Worm (Caenorhabditis elegans): ENCODE results near the gene tpst-1.
A peak's percentile ranks its signal among the peaks of the same experiment; 100 is the strongest.

The tpst-1 gene

DNA sequence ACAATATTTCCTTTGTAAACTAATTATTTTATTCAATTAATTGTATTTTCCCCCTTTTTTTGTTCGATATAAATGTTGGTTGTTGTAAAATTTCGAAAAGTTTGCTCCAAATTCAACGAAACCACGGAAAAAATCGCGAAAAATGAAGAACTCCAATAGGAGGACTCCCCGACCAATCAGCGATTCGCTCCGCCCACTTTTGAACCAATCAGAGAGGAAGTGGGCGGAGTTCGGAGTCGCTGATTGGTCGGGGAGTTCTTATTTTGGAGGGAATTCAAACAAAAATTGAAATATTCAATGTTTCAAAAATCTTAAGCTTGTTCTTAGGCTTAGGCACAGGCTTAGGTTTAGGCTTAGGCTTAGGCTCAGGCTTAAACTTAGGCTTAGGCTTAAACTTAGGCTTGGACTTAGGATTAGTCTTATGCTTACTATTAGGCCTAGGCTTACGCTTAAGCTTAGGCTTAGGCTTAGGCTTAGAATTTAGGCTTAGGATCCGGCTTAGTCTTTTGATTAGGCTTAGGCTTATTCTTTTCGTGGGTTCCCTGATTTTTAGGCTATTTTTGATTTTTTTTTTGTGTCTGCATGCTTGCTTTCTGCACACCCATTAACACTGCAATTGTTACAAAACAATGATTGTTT lies 21.6 kb downstream of the tpst-1 start:
- TF ChIP-seq ceh-24 (tag; optimal IDR thresholded peaks at IDR 0.05) (no peak), ceh-9 (tag; optimal IDR thresholded peaks at IDR 0.05) (no peak), nhr-11 (tag; optimal IDR thresholded peaks at IDR 0.05) (no peak), hlh-30 (tag; optimal IDR thresholded peaks at IDR 0.05; ENCODE audit: insufficient read depth) (no peak), pha-2 (tag; optimal IDR thresholded peaks at IDR 0.05) (no peak), unc-86 (tag; optimal IDR thresholded peaks at IDR 0.05) (no peak), dve-1 (tag; optimal IDR thresholded peaks at IDR 0.05) (peak; percentile 53), nfya-1 (tag; optimal IDR thresholded peaks at IDR 0.05) (peak; percentile 91), ahr-1 (tag; optimal IDR thresholded peaks at IDR 0.05) (no peak), ets-4 (tag; optimal IDR thresholded peaks at IDR 0.05) (no peak), eyg-1 (tag; optimal IDR thresholded peaks at IDR 0.05) (no peak), sdc-2 (tag; optimal IDR thresholded peaks at IDR 0.05) (no peak)

DNA sequence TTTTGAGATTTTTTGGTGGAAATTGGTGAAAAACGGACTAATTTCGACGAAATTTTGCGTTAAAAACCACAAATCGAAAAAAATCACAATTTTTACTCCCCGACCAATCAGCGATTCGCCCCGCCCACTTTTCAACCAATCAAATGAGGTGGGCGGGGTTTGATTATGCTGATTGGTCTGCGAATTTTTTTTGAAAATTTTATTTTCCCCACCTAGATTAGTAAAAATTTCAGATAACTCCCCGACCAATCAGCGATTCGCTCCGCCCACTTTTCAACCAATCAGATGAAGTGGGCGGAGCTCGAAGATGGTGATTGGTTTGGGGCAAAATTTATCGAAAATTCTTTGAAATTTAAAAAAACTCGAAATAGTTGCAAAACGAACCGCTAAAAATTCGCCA lies 22.9 kb downstream of the tpst-1 start:
- peak; percentile 88 for TF ChIP-seq nfya-1 (tag; optimal IDR thresholded peaks at IDR 0.05)
- TF ChIP-seq dmd-4 (tag; optimal IDR thresholded peaks at IDR 0.05; ENCODE audit: borderline replicate concordance) = no peak
- no peak for TF ChIP-seq dve-1 (tag; optimal IDR thresholded peaks at IDR 0.05)
- no peak for TF ChIP-seq fkh-6 (tag; optimal IDR thresholded peaks at IDR 0.05)
- no peak for TF ChIP-seq ref-2 (tag; optimal IDR thresholded peaks at IDR 0.05)

DNA sequence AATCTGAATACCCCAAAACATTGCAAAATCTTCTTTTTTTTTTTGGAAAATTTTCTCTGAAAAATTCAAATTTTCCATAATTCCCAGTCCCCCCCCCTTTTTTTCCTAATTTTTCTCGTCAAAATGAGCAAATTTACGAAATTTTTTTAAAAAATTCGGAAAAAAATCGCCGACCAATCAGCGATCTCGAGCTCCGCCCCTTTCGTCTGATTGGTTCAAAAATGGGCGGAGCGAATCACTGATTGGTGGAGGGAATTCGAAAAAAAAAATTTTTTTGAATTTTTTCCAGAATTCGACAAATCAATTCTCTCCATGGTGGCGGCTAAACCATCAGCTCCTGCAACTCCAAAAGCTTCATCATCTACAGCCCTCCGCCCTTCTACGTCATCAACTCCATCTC lies 23.5 kb downstream of the tpst-1 start:
- peak; percentile 81 for TF ChIP-seq nfya-1 (tag; optimal IDR thresholded peaks at IDR 0.05)
- TF ChIP-seq tbx-2 (tag; optimal IDR thresholded peaks at IDR 0.05) = no peak

ce11 chrIII:12625875-12626649 lies 36.0 kb downstream of the tpst-1 start, which contains the start of gene pqn-80:
Gene pqn-80, plus strand, starts transcription at chrIII:12626568.
- TF ChIP-seq unc-42 (tag; optimal IDR thresholded peaks at IDR 0.05) (peak; percentile 71), ceh-6 (GFP tag; optimal IDR thresholded peaks at IDR 0.05) (no peak), nfya-1 (tag; optimal IDR thresholded peaks at IDR 0.05) (peak; percentile 30), pha-2 (tag; optimal IDR thresholded peaks at IDR 0.05) (no peak), ahr-1 (tag; optimal IDR thresholded peaks at IDR 0.05) (no peak)

ce11 chrIII:12624466-12624865 lies 37.6 kb downstream of the tpst-1 start, which contains the start of gene gtf-2A2:
Gene gtf-2A2, plus strand, starts transcription at chrIII:12624766.
- TF ChIP-seq lim-6 (tag; optimal IDR thresholded peaks at IDR 0.05) (no peak), tbx-2 (tag; optimal IDR thresholded peaks at IDR 0.05) (no peak), ceh-31 (tag; optimal IDR thresholded peaks at IDR 0.05) (no peak), C08G9.2 (tag; optimal IDR thresholded peaks at IDR 0.05) (no peak), pros-1 (tag; optimal IDR thresholded peaks at IDR 0.05) (no peak), ceh-18 (tag; optimal IDR thresholded peaks at IDR 0.05) (no peak), mec-3 (tag; optimal IDR thresholded peaks at IDR 0.05; ENCODE audit: borderline replicate concordance) (no peak), Y22D7AL.16 (tag; optimal IDR thresholded peaks at IDR 0.05) (no peak), odd-2 (tag; optimal IDR thresholded peaks at IDR 0.05) (no peak)

DNA sequence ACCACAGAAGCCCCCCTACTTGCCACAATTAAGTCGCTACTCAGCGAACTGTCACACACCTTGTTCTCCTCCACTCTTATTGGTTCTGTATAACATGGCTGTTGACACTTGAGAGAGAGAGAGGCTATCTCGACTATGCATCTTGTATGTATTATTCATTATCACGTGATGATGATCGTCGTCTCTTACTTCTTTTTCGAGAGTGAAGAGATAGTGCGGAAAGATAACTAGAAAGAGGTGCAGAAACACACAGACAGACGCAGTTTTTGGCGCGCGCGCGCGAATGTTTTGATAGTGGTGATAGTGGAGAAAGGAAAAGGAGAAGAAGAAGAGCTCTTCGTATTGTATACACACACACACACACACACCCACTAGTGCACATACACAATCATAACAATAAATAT lies 45.1 kb downstream of the tpst-1 start:
- TF ChIP-seq unc-55 (GFP tag; optimal IDR thresholded peaks at IDR 0.05) = peak; percentile 13
- TF ChIP-seq rnt-1 (tag; optimal IDR thresholded peaks at IDR 0.05) = peak; percentile 69
- TF ChIP-seq nfya-1 (tag; optimal IDR thresholded peaks at IDR 0.05) = peak; percentile 48
- TF ChIP-seq lim-6 (tag; optimal IDR thresholded peaks at IDR 0.05) = no peak
- peak; percentile 54 for TF ChIP-seq dve-1 (tag; optimal IDR thresholded peaks at IDR 0.05)
- TF ChIP-seq ets-4 (tag; optimal IDR thresholded peaks at IDR 0.05) = no peak
- TF ChIP-seq tbx-2 (tag; optimal IDR thresholded peaks at IDR 0.05) = peak; percentile 51
- TF ChIP-seq ceh-22 (tag; optimal IDR thresholded peaks at IDR 0.05) = peak; percentile 88
- TF ChIP-seq ref-2 (tag; optimal IDR thresholded peaks at IDR 0.05) = peak; percentile 61
- TF ChIP-seq unc-86 (tag; optimal IDR thresholded peaks at IDR 0.05) = no peak
- peak; percentile 90 for TF ChIP-seq hlh-30 (tag; optimal IDR thresholded peaks at IDR 0.05; ENCODE audit: insufficient read depth)
- TF ChIP-seq dmd-4 (tag; optimal IDR thresholded peaks at IDR 0.05; ENCODE audit: borderline replicate concordance) = no peak
- peak; percentile 26 for TF ChIP-seq pqm-1 (tag; optimal IDR thresholded peaks at IDR 0.05)
- TF ChIP-seq F13H6.1 (tag; optimal IDR thresholded peaks at IDR 0.05) = no peak
- TF ChIP-seq elt-2 (tag; optimal IDR thresholded peaks at IDR 0.05) = peak; percentile 94
- TF ChIP-seq hlh-8 (tag; optimal IDR thresholded peaks at IDR 0.05) = no peak
- no peak for TF ChIP-seq pha-4 (tag; optimal IDR thresholded peaks at IDR 0.05)
- TF ChIP-seq pha-2 (tag; optimal IDR thresholded peaks at IDR 0.05) = peak; percentile 7
